Worm (Caenorhabditis elegans) whole organism, early embryonic: Measurements from ENCODE around the gene F21C10.9.

Experiments
- B0310.2 ChIP-seq: sonication (generic microtip); optimal IDR thresholded peaks from 2 replicates; lab custom pipeline; 2016; ENCODE audit warnings: mild to moderate bottlenecking, missing genetic modification characterization, missing compliant biosample characterization
- F13C5.2 ChIP-seq: sonication (generic microtip); optimal IDR thresholded peaks from 2 replicates; lab custom pipeline; 2017; ENCODE audit warnings: mild to moderate bottlenecking, missing genetic modification characterization, inconsistent platforms, missing compliant biosample characterization
- aly-1 ChIP-seq: sonication (generic microtip); optimal IDR thresholded peaks from 2 replicates; lab custom pipeline; 2016; ENCODE audit warnings: missing genetic modification characterization, missing compliant biosample characterization
- ama-1 ChIP-seq: fragments of 150-350 bp; optimal IDR thresholded peaks from 2 replicates; lab custom pipeline; 2014
- ceh-13 ChIP-seq: fragments of 200-800 bp; sonication (Bioruptor generic); optimal IDR thresholded peaks from 2 replicates; lab custom pipeline; 2018; ENCODE audit warnings: mild to moderate bottlenecking, missing genetic modification characterization, missing compliant biosample characterization
- flt-1 ChIP-seq: fragments of 200-800 bp; sonication (Bioruptor generic); IDR thresholded peaks from 2 replicates; pipeline ENCODE4 v1.3.6; 2022; ENCODE audit warnings: missing genetic modification characterization, missing compliant biosample characterization
- hmg-4 ChIP-seq: fragments of 200-800 bp; sonication (Bioruptor generic); optimal IDR thresholded peaks from 2 replicates; lab custom pipeline; 2018; ENCODE audit warnings: mild to moderate bottlenecking, missing genetic modification characterization, missing compliant biosample characterization
- sea-1 ChIP-seq: fragments of 200-800 bp; sonication (Bioruptor generic); conservative IDR thresholded peaks from 2 replicates; pipeline ENCODE4 v1.3.6; 2022; ENCODE audit warnings: missing genetic modification characterization, missing compliant biosample characterization
- tbx-11 ChIP-seq: fragments of 200-800 bp; sonication (Bioruptor generic); IDR thresholded peaks from 2 replicates; pipeline ENCODE4 v1.3.6; 2022; ENCODE audit warnings: missing genetic modification characterization, missing compliant biosample characterization
- tbx-37 ChIP-seq: fragments of 200-800 bp; sonication (Bioruptor generic); conservative IDR thresholded peaks from 2 replicates; pipeline ENCODE4 v1.3.6; 2022; ENCODE audit warnings: missing genetic modification reagents, missing genetic modification characterization, missing compliant biosample characterization

- no peak for TF ChIP-seq aly-1 (tag; lab: Kevin White, UChicago)
- TF ChIP-seq flt-1 (GFP tag; lab: Robert Waterston, UW) = no peak
- no peak for TF ChIP-seq ama-1 (lab: Kevin White, UChicago)
- no peak for TF ChIP-seq B0310.2 (tag; lab: Kevin White, UChicago)
- no peak for TF ChIP-seq tbx-11 (GFP tag; lab: Robert Waterston, UW)
- no peak for TF ChIP-seq tbx-37 (GFP tag; lab: Robert Waterston, UW)
- no peak for TF ChIP-seq ceh-13 (GFP tag; lab: Kevin White, UChicago)
- no peak for TF ChIP-seq sea-1
- TF ChIP-seq hmg-4 (GFP tag; lab: Kevin White, UChicago) = no peak
- TF ChIP-seq F13C5.2 (tag; lab: Kevin White, UChicago) = no peak
Measured at ce11 chrV:9084252-9084651, 14.2 kb downstream of the F21C10.9 start.
